Fruit fly (Drosophila melanogaster): Measurements from ENCODE around the gene CG3246.

The CG3246 gene

dm6 chr2L:3440322-3440721 lies 21.4 kb downstream of the CG3246 start (continued):
- TF ChIP-seq Abd-B (GFP tag; optimal IDR thresholded peaks at IDR 0.05), result peak; percentile 40
- TF ChIP-seq stwl (tag; optimal IDR thresholded peaks at IDR 0.05), result no peak
- peak; percentile 61 for TF ChIP-seq Oli (tag; optimal IDR thresholded peaks at IDR 0.05)
- peak; percentile 43; the same call in 1 of the 2 replicates for TF ChIP-seq sens-2 (GFP tag; IDR thresholded peaks at IDR 0.05)
- no peak for TF ChIP-seq abd-A (tag; optimal IDR thresholded peaks at IDR 0.05)
- TF ChIP-seq dm (GFP tag; optimal IDR thresholded peaks at IDR 0.05), result no peak
- peak; percentile 22 for TF ChIP-seq CG8388 (GFP tag; optimal IDR thresholded peaks at IDR 0.05)
- no peak for TF ChIP-seq Ravus (GFP tag; IDR thresholded peaks at IDR 0.05)
- peak; percentile 61 for TF ChIP-seq unpg (GFP tag; optimal IDR thresholded peaks at IDR 0.05)
- TF ChIP-seq CG13296 (GFP tag; optimal IDR thresholded peaks at IDR 0.05), result peak; percentile 7
- TF ChIP-seq CG4854 (GFP tag; optimal IDR thresholded peaks at IDR 0.05), result no peak
- TF ChIP-seq rib (GFP tag; IDR thresholded peaks at IDR 0.05), result no peak
- peak; percentile 39 for TF ChIP-seq tin (GFP tag; optimal IDR thresholded peaks at IDR 0.05)
- peak; percentile 62 for TF ChIP-seq Meics (GFP tag; optimal IDR thresholded peaks at IDR 0.05)
- no peak for TF ChIP-seq D (optimal IDR thresholded peaks at IDR 0.05)
- peak; percentile 67 for TF ChIP-seq D (GFP tag; optimal IDR thresholded peaks at IDR 0.05)
- peak; percentile 77 for TF ChIP-seq H15 (GFP tag; IDR thresholded peaks at IDR 0.05)
- TF ChIP-seq CG1529 (GFP tag; optimal IDR thresholded peaks at IDR 0.05), result peak; percentile 59
- TF ChIP-seq Aef1 (GFP tag; IDR thresholded peaks at IDR 0.05), result peak; percentile 44
- TF ChIP-seq CG10462 (GFP tag; optimal IDR thresholded peaks at IDR 0.05), result no peak
- peak; percentile 53; the same call in 1 of the 2 replicates for TF ChIP-seq CG4360 (GFP tag; IDR thresholded peaks at IDR 0.05)
- peak; percentile 45 for TF ChIP-seq CrebB (tag; optimal IDR thresholded peaks at IDR 0.05)
- peak; percentile 64; the same call in 1 of the 2 replicates for TF ChIP-seq crol (GFP tag; IDR thresholded peaks at IDR 0.05)
- peak; percentile 19 for TF ChIP-seq CG13775 (GFP tag; optimal IDR thresholded peaks at IDR 0.05)
- TF ChIP-seq CG10366 (GFP tag; IDR thresholded peaks at IDR 0.05), result peak; percentile 67
- TF ChIP-seq Sox100B (GFP tag; optimal IDR thresholded peaks at IDR 0.05), result peak; percentile 48
- peak; percentile 65 for TF ChIP-seq CG17829 (tag; optimal IDR thresholded peaks at IDR 0.05)
- TF ChIP-seq scrt (GFP tag; optimal IDR thresholded peaks at IDR 0.05), result peak; percentile 33
- TF ChIP-seq bigmax (GFP tag; optimal IDR thresholded peaks at IDR 0.05), result no peak
- TF ChIP-seq CG10267 (tag; optimal IDR thresholded peaks at IDR 0.05), result peak; percentile 39
- TF ChIP-seq Taf1 (GFP tag; IDR thresholded peaks at IDR 0.05), result peak; percentile 19; the same call in 1 of the 2 replicates
- TF ChIP-seq CG7839 (tag; optimal IDR thresholded peaks at IDR 0.05), result peak; percentile 68
- TF ChIP-seq slbo (GFP tag; IDR thresholded peaks at IDR 0.05), result peak; percentile 77
- TF ChIP-seq amos (GFP tag; IDR thresholded peaks at IDR 0.05; ENCODE audit: partially characterized antibody), result no peak
- TF ChIP-seq CG34422 (GFP tag; IDR thresholded peaks at IDR 0.05), result peak; percentile 83; the same call in 2 of the 3 replicates
- TF ChIP-seq dimm (GFP tag; IDR thresholded peaks at IDR 0.05), result peak; percentile 57
- TF ChIP-seq sr (GFP tag; IDR thresholded peaks at IDR 0.05), result peak; percentile 51; the same call in 1 of the 3 replicates
- peak; percentile 85 for TF ChIP-seq CG14441 (GFP tag; IDR thresholded peaks at IDR 0.05)
- TF ChIP-seq CG17361 (GFP tag; IDR thresholded peaks at IDR 0.05), result peak; percentile 62; the same call in 2 of the 3 replicates
- TF ChIP-seq CG17568 (GFP tag; optimal IDR thresholded peaks at IDR 0.05), result no peak
- TF ChIP-seq CG30403 (GFP tag; optimal IDR thresholded peaks at IDR 0.05), result peak; percentile 63
- TF ChIP-seq Jarid2 (GFP tag; optimal IDR thresholded peaks at IDR 0.05), result peak; percentile 21
- peak; percentile 40 to 80 for TF ChIP-seq Hr51 (GFP tag; optimal IDR thresholded peaks at IDR 0.05)
- no peak for TF ChIP-seq pan (optimal IDR thresholded peaks at IDR 0.05)
- TF ChIP-seq pan (GFP tag; optimal IDR thresholded peaks at IDR 0.05 in 1 of 2, IDR thresholded peaks at IDR 0.05 in 1 of 2), result peak in 1 of 2 experiments; percentile 83
- no peak for TF ChIP-seq Doc2 (GFP tag; IDR thresholded peaks at IDR 0.05)
- no peak for TF ChIP-seq pros (GFP tag; optimal IDR thresholded peaks at IDR 0.05)
- TF ChIP-seq slou (GFP tag; optimal IDR thresholded peaks at IDR 0.05), result no peak
- no peak for TF ChIP-seq CG3838 (GFP tag; optimal IDR thresholded peaks at IDR 0.05)
- peak; percentile 56 for TF ChIP-seq CG31224 (GFP tag; IDR thresholded peaks at IDR 0.05)
- peak; percentile 43; the same call in 1 of the 2 replicates for TF ChIP-seq ap (GFP tag; IDR thresholded peaks at IDR 0.05)
